Worm (Caenorhabditis elegans): ENCODE data around the gene dnj-23.
A peak's percentile ranks its signal among the peaks of the same experiment; 100 is the strongest.

Gene dnj-23

DNA sequence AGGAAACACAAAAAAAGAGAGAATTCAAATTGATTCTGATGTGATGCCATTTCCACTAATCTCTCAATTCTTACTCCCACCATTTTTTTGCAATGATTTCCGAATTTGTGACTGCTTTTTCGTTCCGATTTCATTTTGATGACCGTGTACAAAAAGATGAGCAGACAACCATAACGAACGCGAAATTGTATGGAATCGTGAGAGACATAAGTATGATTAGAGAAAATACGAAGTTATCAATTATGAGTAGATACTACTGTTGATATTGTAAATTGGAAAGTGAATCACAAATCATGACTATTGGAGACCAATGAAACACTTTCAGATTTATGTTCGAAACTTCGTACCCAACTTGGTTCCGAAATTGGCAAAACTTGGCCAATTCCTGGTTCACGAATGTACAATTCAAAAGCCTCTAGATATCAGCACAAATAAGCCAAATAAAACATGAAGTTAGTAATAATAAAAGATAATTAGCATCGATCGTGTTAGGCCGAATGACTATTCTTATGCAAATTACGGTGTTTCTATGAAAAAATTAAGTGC lies 3.1 kb upstream of the dnj-23 start:
- TF ChIP-seq sea-1 (GFP tag; conservative IDR thresholded peaks at IDR 0.05) (no peak), hnd-1 (tag; optimal IDR thresholded peaks at IDR 0.05) (no peak), scrt-1 (GFP tag; IDR thresholded peaks at IDR 0.05) (no peak), ceh-13 (GFP tag; optimal IDR thresholded peaks at IDR 0.05) (no peak), pes-1 (GFP tag; IDR thresholded peaks at IDR 0.05) (no peak), tra-4 (tag; optimal IDR thresholded peaks at IDR 0.05) (no peak), flt-1 (GFP tag; IDR thresholded peaks at IDR 0.05) (no peak), tbx-37 (GFP tag; conservative IDR thresholded peaks at IDR 0.05) (no peak), hmbx-1 (tag; optimal IDR thresholded peaks at IDR 0.05) (no peak), ets-7 (tag; optimal IDR thresholded peaks at IDR 0.05) (no peak), ama-1 (optimal IDR thresholded peaks at IDR 0.05) (no peak)

DNA sequence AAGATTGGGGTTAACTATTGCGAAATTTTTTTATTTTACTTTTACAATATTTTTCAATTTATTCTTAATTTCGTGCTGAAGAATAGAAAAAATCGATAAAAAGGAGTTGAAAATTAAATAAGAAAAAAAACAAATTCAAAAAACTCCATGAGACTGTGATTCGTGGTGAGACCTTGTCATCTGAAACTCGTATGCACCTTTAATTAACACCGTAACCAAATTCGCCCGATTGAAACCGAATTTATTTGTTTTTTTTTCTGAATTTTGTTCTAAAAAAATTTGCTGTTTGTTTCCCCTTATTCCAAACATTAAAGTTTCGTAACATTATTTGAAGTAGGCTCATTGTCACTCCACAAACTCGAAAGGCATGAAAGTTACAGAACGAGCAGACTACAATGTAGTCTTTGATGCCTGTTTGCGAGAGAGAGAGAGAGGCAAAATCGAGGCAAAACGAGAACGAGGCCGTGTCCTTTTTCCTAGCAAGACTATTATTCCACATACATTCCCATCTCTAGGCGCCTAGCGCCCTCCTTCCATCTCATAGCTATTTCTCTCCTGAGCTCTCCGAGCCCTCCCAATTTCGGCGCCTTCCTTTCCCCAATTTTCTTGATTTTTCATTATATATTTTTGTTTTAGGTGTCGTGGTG lies 628 bp upstream of the dnj-23 start, which contains the start of gene T24H10.4:
Gene T24H10.4, plus strand, starts transcription at position 630 of the 647 bp plus-strand sequence.
- no peak for TF ChIP-seq ceh-36 (tag; optimal IDR thresholded peaks at IDR 0.05)
- TF ChIP-seq ets-7 (tag; optimal IDR thresholded peaks at IDR 0.05) = no peak
- no peak for TF ChIP-seq hmbx-1 (tag; optimal IDR thresholded peaks at IDR 0.05)
- TF ChIP-seq ama-1 (optimal IDR thresholded peaks at IDR 0.05) = no peak
- no peak for TF ChIP-seq ceh-13 (GFP tag; optimal IDR thresholded peaks at IDR 0.05)
- TF ChIP-seq sea-1 (GFP tag; conservative IDR thresholded peaks at IDR 0.05) = no peak
- no peak for TF ChIP-seq pes-1 (GFP tag; IDR thresholded peaks at IDR 0.05)
- no peak for TF ChIP-seq F13C5.2 (tag; optimal IDR thresholded peaks at IDR 0.05)
- TF ChIP-seq hmg-4 (GFP tag; optimal IDR thresholded peaks at IDR 0.05) = no peak
- no peak for TF ChIP-seq tra-4 (tag; optimal IDR thresholded peaks at IDR 0.05)
- no peak for TF ChIP-seq hnd-1 (tag; optimal IDR thresholded peaks at IDR 0.05)
- TF ChIP-seq flt-1 (GFP tag; IDR thresholded peaks at IDR 0.05) = no peak
- TF ChIP-seq aly-1 (tag; optimal IDR thresholded peaks at IDR 0.05) = no peak

DNA sequence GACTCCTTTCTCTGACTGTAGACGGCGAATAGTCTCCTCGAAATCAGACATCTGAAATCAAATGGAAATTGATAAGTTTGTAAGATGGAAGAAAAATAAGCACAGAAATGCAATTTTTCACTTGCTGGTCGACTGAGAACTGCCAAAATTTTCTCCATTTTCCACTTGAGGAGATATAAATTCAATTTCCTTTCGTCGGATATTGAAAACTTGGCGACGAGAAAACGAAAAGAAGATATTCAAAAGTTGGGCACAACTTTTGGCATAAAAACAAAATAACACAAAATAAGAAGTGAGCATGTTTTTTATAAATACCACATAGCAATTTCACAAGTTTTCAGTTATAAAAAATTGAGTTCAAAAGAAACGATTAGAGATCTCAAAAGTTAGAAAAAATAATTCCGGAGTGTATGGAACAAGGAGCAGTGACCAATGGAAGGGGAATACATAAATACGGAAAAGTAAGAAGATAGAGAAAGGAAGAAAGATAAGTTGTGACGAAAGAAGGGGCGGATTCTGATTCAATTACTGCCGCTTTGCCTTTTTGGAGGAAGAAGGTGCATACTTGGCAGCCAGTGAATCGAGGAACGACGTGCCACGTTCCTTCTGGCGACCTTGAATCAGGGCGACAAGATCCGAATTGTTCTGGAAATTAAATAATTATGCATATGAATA lies 1.2 kb downstream of the dnj-23 start, which contains the start of gene dyrb-1:
Gene dyrb-1, minus strand, starts transcription at position 51 of the 675 bp plus-strand sequence.
- TF ChIP-seq aly-1 (tag; optimal IDR thresholded peaks at IDR 0.05) = no peak

DNA sequence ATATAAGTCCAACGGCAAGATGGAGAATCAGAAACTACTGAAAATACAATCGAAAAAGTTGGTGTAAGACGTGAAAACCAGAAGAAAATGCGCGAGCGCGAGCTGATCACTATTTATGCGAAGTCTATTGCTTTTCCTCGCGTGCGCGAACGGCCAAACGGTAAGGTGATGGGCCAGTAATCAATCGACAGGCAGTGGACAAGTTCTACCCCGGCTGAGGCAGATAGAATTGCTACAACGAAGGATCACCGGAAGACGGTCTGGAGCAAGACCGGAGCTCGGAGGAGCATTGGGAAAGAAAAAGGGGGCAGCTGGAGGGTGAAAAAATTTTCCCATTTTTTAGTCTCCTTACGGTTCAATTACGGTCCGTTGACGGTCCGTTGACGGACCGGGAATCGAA lies 5.8 kb downstream of the dnj-23 start:
- TF ChIP-seq scrt-1 (GFP tag; IDR thresholded peaks at IDR 0.05) = peak; percentile 79
- TF ChIP-seq flt-1 (GFP tag; IDR thresholded peaks at IDR 0.05) = peak; percentile 66
- peak; percentile 66 for TF ChIP-seq sea-1 (GFP tag; conservative IDR thresholded peaks at IDR 0.05)
- 0 out of 2 replicates have a peak, but pooled peaks have one; percentile 31 for TF ChIP-seq tbx-37 (GFP tag; conservative IDR thresholded peaks at IDR 0.05)
- TF ChIP-seq pes-1 (GFP tag; IDR thresholded peaks at IDR 0.05) = peak; percentile 76
- TF ChIP-seq tbx-11 (GFP tag; IDR thresholded peaks at IDR 0.05) = peak; percentile 71

DNA sequence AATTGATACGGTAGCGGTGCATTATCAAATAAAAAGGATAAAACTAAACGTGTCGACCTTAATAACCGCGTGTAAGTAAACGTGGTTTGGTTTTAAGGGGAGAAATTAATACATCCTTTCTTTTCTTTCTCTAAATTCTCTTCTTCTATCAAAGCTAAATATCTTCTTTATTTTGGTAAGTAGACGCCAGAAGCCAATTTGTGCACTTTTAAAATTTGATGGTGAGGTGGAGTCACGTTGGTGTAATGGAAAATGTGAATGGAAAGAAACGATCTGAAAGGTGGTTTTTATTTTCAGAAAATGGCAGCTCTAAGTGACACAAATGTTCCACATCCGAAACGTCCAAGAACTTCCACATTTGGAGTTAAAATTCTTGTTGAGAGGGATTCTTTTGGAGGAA lies 7.6 kb downstream of the dnj-23 start, which contains the start of gene T24H10.5:
Gene T24H10.5, plus strand, starts transcription at position 301 of the 400 bp plus-strand sequence.
- no peak for TF ChIP-seq ceh-36 (tag; optimal IDR thresholded peaks at IDR 0.05)

DNA sequence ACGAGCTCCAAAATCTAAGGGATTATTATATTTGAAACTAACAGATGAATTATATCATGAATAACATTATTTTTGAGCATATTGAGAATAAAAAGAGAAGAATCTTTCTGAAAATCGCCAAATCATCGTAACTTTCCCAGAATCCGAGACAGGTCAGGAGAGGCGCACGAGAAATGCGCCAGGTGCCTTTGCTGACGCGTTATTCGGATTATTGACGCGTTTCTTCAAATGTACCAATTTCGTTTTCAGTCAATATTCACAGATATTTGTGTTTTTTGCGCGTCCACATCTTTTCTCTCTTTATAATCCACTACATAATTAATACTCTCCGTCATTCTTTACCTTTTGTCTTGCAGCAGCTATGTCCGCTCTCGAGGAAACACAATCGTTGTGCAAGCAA lies 9.4 kb downstream of the dnj-23 start, which contains the start of gene T24H10.1:
Gene T24H10.1, plus strand, starts transcription at position 355 of the 400 bp plus-strand sequence.
- TF ChIP-seq hmbx-1 (tag; optimal IDR thresholded peaks at IDR 0.05) (no peak), scrt-1 (GFP tag; IDR thresholded peaks at IDR 0.05) (no peak), flt-1 (GFP tag; IDR thresholded peaks at IDR 0.05) (no peak), tra-4 (tag; optimal IDR thresholded peaks at IDR 0.05) (no peak), tbx-37 (GFP tag; conservative IDR thresholded peaks at IDR 0.05) (no peak), pes-1 (GFP tag; IDR thresholded peaks at IDR 0.05) (no peak), F13C5.2 (tag; optimal IDR thresholded peaks at IDR 0.05) (peak; percentile 57), hnd-1 (tag; optimal IDR thresholded peaks at IDR 0.05) (no peak), sea-1 (GFP tag; conservative IDR thresholded peaks at IDR 0.05) (no peak), ama-1 (optimal IDR thresholded peaks at IDR 0.05) (no peak), ceh-36 (tag; optimal IDR thresholded peaks at IDR 0.05) (peak; percentile 33), aly-1 (tag; optimal IDR thresholded peaks at IDR 0.05) (no peak)

DNA sequence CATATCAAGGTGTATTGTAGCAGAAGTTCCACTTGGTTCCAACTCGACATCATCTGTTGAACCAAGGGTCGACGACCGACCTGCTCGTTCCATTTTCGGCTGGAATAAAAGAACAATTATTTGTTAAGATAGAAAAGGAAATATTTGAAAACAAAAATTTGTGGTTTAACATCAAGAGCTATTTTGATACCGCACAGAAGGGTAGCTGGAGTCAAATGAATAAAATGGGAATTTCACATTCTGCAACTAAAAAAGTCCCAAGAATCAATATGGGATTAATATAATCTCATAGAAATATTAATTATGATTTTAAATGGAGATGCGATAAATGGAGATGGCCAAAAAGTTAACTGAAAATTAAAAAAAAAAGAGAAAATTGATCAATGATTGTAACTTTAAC lies 9.9 kb downstream of the dnj-23 start, which contains the start of gene clh-5:
Gene clh-5, minus strand, starts transcription at position 101 of the 400 bp plus-strand sequence.
- TF ChIP-seq B0310.2 (tag; optimal IDR thresholded peaks at IDR 0.05) = no peak
- no peak for TF ChIP-seq hnd-1 (tag; optimal IDR thresholded peaks at IDR 0.05)
- no peak for TF ChIP-seq ceh-36 (tag; optimal IDR thresholded peaks at IDR 0.05)
- no peak for TF ChIP-seq F13C5.2 (tag; optimal IDR thresholded peaks at IDR 0.05)
- no peak for TF ChIP-seq flt-1 (GFP tag; IDR thresholded peaks at IDR 0.05)
- TF ChIP-seq hmbx-1 (tag; optimal IDR thresholded peaks at IDR 0.05) = no peak
- TF ChIP-seq ama-1 (optimal IDR thresholded peaks at IDR 0.05) = no peak
- TF ChIP-seq pes-1 (GFP tag; IDR thresholded peaks at IDR 0.05) = no peak

DNA sequence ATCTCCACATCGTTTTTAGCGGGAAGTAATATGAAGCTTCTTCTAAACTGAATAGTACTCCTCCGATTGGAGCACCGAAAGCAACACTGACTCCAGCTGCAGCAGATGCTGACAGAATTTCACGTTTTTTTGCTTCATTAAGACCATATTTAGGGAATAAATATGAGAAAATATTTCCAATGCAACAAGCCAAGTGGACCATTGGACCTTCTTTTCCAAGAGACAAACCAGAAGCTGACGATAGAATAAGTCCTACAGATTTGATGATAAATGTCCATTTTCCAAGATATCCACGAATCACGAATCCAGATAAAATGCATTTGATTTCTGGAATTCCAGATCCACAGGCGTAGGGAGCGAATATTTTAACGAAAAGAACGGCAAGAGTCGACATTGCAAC lies 11.1 kb downstream of the dnj-23 start:
- TF ChIP-seq B0310.2 (tag; optimal IDR thresholded peaks at IDR 0.05) (no peak), hmbx-1 (tag; optimal IDR thresholded peaks at IDR 0.05) (no peak), scrt-1 (GFP tag; IDR thresholded peaks at IDR 0.05) (no peak), ama-1 (optimal IDR thresholded peaks at IDR 0.05) (no peak), sea-1 (GFP tag; conservative IDR thresholded peaks at IDR 0.05) (no peak), hnd-1 (tag; optimal IDR thresholded peaks at IDR 0.05) (no peak), flt-1 (GFP tag; IDR thresholded peaks at IDR 0.05) (no peak), ets-7 (tag; optimal IDR thresholded peaks at IDR 0.05) (no peak)
